Worm (Caenorhabditis elegans): ENCODE results near the gene col-34.

DNA sequence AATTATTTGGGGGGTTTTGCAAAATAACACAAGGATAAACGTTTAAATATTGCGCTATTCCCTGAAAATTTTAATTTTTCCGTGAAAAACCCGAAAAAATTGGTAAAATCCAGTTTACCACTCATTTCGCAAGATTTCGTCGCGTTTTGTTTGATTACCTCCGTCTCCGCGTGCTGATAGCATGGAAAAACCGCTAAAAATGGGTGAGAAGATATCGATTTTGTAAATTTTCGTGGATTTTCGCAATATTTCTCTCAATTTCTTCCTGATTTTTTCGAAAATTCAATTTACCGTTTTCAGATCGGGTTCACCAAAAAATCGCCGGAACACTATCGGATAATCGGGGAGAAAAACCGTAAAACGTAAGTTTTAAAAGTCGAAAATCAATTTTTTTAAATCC, 3.4 kb upstream of the col-34 start, which contains the start of gene ama-1:
- TF ChIP-seq ama-1 (optimal IDR thresholded peaks at IDR 0.05) = no peak
- TF ChIP-seq hmg-4 (GFP tag; optimal IDR thresholded peaks at IDR 0.05) = no peak
- no peak for TF ChIP-seq ceh-13 (GFP tag; optimal IDR thresholded peaks at IDR 0.05)
- TF ChIP-seq hnd-1 (tag; optimal IDR thresholded peaks at IDR 0.05) = no peak

Measured in whole organism, early embryonic.